Fruit fly (Drosophila melanogaster) whole organism, embryonic: Measurements from ENCODE around the gene Chchd2.

Experiments used
- ATbp ChIP-seq: fragments of 200-800 bp; sonication (Bioruptor generic); optimal IDR thresholded peaks from 2 replicates; lab custom pipeline; 2017; ENCODE audit warnings: missing biosample characterization, mild to moderate bottlenecking, missing genetic modification characterization, missing genetic modification reagents
- BEAF-32 ChIP-seq: fragments of 200-800 bp; sonication (Bioruptor generic); optimal IDR thresholded peaks from 3 replicates; lab custom pipeline; 2017; ENCODE audit warnings: missing biosample characterization, missing genetic modification characterization, mild to moderate bottlenecking, moderate library complexity, missing genetic modification reagents
- CG1024 ChIP-seq: fragments of 200-800 bp; sonication (Bioruptor generic); IDR thresholded peaks from 2 replicates; pipeline ENCODE4 v1.3.6; 2022; ENCODE audit warnings: missing biosample characterization, missing genetic modification characterization
- CG10979 ChIP-seq: fragments of 200-800 bp; sonication (Bioruptor generic); optimal IDR thresholded peaks from 2 replicates; lab custom pipeline; 2018; ENCODE audit warnings: missing biosample characterization, mild to moderate bottlenecking, missing genetic modification characterization, moderate library complexity
- CG11504 ChIP-seq: fragments of 200-800 bp; sonication (Bioruptor generic); optimal IDR thresholded peaks from 3 replicates; lab custom pipeline; 2019; ENCODE audit warnings: missing biosample characterization, mild to moderate bottlenecking, missing genetic modification characterization, moderate library complexity
- CG11696 ChIP-seq: fragments of 200-800 bp; sonication (Bioruptor generic); IDR thresholded peaks from 2 replicates; pipeline ENCODE4 v1.3.6; 2022; ENCODE audit warnings: missing biosample characterization, missing genetic modification characterization
- CG12744 ChIP-seq: fragments of 200-800 bp; sonication (Bioruptor generic); optimal IDR thresholded peaks from 2 replicates; lab custom pipeline; 2016; ENCODE audit warnings: missing biosample characterization, missing genetic modification characterization
- CG13624 ChIP-seq: fragments of 200-800 bp; sonication (Bioruptor generic); optimal IDR thresholded peaks from 2 replicates; lab custom pipeline; 2016; ENCODE audit warnings: missing biosample characterization, missing genetic modification characterization
- CG14667 ChIP-seq: fragments of 200-800 bp; sonication (Bioruptor generic); IDR thresholded peaks from 2 replicates; pipeline ENCODE4 v1.3.6; 2022; ENCODE audit warnings: missing biosample characterization, missing genetic modification characterization
- CG17328 ChIP-seq: fragments of 200-800 bp; sonication (Bioruptor generic); IDR thresholded peaks from 2 replicates; pipeline ENCODE4 v1.3.6; 2022; ENCODE audit warnings: missing biosample characterization, missing genetic modification characterization
- CG18476 ChIP-seq: fragments of 200-800 bp; sonication (Bioruptor generic); optimal IDR thresholded peaks from 2 replicates; lab custom pipeline; 2016; ENCODE audit warnings: missing biosample characterization, mild to moderate bottlenecking, missing genetic modification characterization
- CG2712 ChIP-seq: fragments of 200-800 bp; optimal IDR thresholded peaks from 3 replicates; lab custom pipeline; 2019; ENCODE audit warnings: missing biosample characterization, mild to moderate bottlenecking, missing genetic modification characterization, moderate library complexity
- CG3065 ChIP-seq: fragments of 200-800 bp; sonication (Bioruptor generic); optimal IDR thresholded peaks from 2 replicates; lab custom pipeline; 2016; ENCODE audit warnings: missing biosample characterization, missing genetic modification characterization
- CG3281 ChIP-seq: fragments of 200-800 bp; sonication (Bioruptor generic); optimal IDR thresholded peaks from 3 replicates; lab custom pipeline; 2017; ENCODE audit warnings: missing biosample characterization, mild to moderate bottlenecking, missing genetic modification characterization
- CG34376 ChIP-seq: fragments of 200-800 bp; sonication (Bioruptor generic); optimal IDR thresholded peaks from 2 replicates; lab custom pipeline; 2018; ENCODE audit warnings: missing biosample characterization, mild to moderate bottlenecking, missing genetic modification characterization
- CG7745 ChIP-seq: fragments of 200-800 bp; sonication (Bioruptor generic); optimal IDR thresholded peaks from 2 replicates; lab custom pipeline; 2018; ENCODE audit warnings: missing biosample characterization, mild to moderate bottlenecking, missing genetic modification characterization, moderate library complexity
- CG8388 ChIP-seq: fragments of 200-800 bp; sonication (Bioruptor generic); optimal IDR thresholded peaks from 2 replicates; lab custom pipeline; 2019; ENCODE audit warnings: missing biosample characterization, mild to moderate bottlenecking, missing genetic modification characterization, moderate library complexity
- CG9876 ChIP-seq: fragments of 200-800 bp; sonication (Bioruptor generic); optimal IDR thresholded peaks from 2 replicates; lab custom pipeline; 2016; ENCODE audit warnings: missing biosample characterization, missing genetic modification characterization
- CTCF ChIP-seq: fragments of 200-800 bp; sonication (Bioruptor generic); optimal IDR thresholded peaks from 2 replicates; lab custom pipeline; 2017; ENCODE audit warnings: missing biosample characterization, mild to moderate bottlenecking, missing genetic modification characterization, moderate library complexity
- Doc2 ChIP-seq: fragments of 200-800 bp; sonication (Bioruptor generic); IDR thresholded peaks from 2 replicates; pipeline ENCODE4 v1.3.6; 2022; ENCODE audit warnings: missing biosample characterization, missing genetic modification characterization
- Ets97D ChIP-seq: fragments of 200-800 bp; sonication (Bioruptor generic); optimal IDR thresholded peaks from 3 replicates; lab custom pipeline; 2016; ENCODE audit warnings: missing biosample characterization, missing genetic modification characterization
- Hmx ChIP-seq: fragments of 200-800 bp; sonication (Bioruptor generic); optimal IDR thresholded peaks from 2 replicates; lab custom pipeline; 2016; ENCODE audit warnings: missing biosample characterization, missing genetic modification characterization
- Hr39 ChIP-seq: fragments of >200 bp; optimal IDR thresholded peaks from 2 replicates; lab custom pipeline; 2017
- Lhr ChIP-seq: fragments of 200-800 bp; sonication (Bioruptor generic); optimal IDR thresholded peaks from 3 replicates; lab custom pipeline; 2017; ENCODE audit warnings: mild to moderate bottlenecking, missing biosample characterization, missing genetic modification reagents, missing genetic modification characterization
- Lpt ChIP-seq: fragments of >200 bp; optimal IDR thresholded peaks from 2 replicates; lab custom pipeline; 2018; ENCODE audit warnings: missing biosample characterization, missing genetic modification characterization
- Mrtf ChIP-seq: fragments of 200-800 bp; sonication (Bioruptor generic); IDR thresholded peaks from 3 replicates; pipeline ENCODE4 v1.3.6; 2022; ENCODE audit warnings: missing biosample characterization, missing genetic modification characterization
- Rx ChIP-seq: fragments of 200-800 bp; sonication (Bioruptor generic); IDR thresholded peaks from 2 replicates; pipeline ENCODE4 v1.3.6; 2022; ENCODE audit warnings: missing biosample characterization, missing genetic modification characterization
- Side ChIP-seq: fragments of 200-800 bp; sonication (Bioruptor generic); optimal IDR thresholded peaks from 2 replicates; lab custom pipeline; 2016; ENCODE audit warnings: missing biosample characterization, missing genetic modification characterization
- Taf1 ChIP-seq: fragments of 200-800 bp; sonication (Bioruptor generic); IDR thresholded peaks from 2 replicates; pipeline ENCODE4 v1.3.6; 2022; ENCODE audit warnings: missing biosample characterization, missing genetic modification characterization
- bigmax ChIP-seq: fragments of 200-800 bp; sonication (Bioruptor generic); optimal IDR thresholded peaks from 2 replicates; lab custom pipeline; 2018; ENCODE audit warnings: missing biosample characterization, mild to moderate bottlenecking, missing genetic modification characterization
- btn ChIP-seq: fragments of 200-800 bp; sonication (Bioruptor generic); optimal IDR thresholded peaks from 2 replicates; lab custom pipeline; 2016; ENCODE audit warnings: missing biosample characterization, missing genetic modification characterization
- chinmo ChIP-seq: fragments of 200-800 bp; sonication (Bioruptor generic); IDR thresholded peaks from 4 replicates; pipeline ENCODE4 v1.3.6; 2022; ENCODE audit warnings: missing biosample characterization, missing genetic modification characterization; ENCODE audit not compliant: partially characterized antibody
- esg ChIP-seq: fragments of 200-800 bp; sonication (Bioruptor generic); conservative IDR thresholded peaks from 2 replicates; pipeline ENCODE4 v1.3.6; 2022; ENCODE audit warnings: missing biosample characterization, missing genetic modification characterization
- gro ChIP-seq: fragments of 200-800 bp; sonication (Bioruptor generic); optimal IDR thresholded peaks from 2 replicates; lab custom pipeline; 2016; ENCODE audit warnings: missing biosample characterization, missing genetic modification characterization
- gsb-n ChIP-seq: fragments of 200-800 bp; sonication (Bioruptor generic); optimal IDR thresholded peaks from 3 replicates; lab custom pipeline; 2018; ENCODE audit warnings: missing biosample characterization, mild to moderate bottlenecking, missing genetic modification characterization
- ham ChIP-seq: fragments of 200-800 bp; sonication (Bioruptor generic); IDR thresholded peaks from 2 replicates; pipeline ENCODE4 v1.3.6; 2022; ENCODE audit warnings: missing biosample characterization, missing genetic modification characterization
- kay ChIP-seq: fragments of 200-800 bp; sonication (Bioruptor generic); optimal IDR thresholded peaks from 2 replicates; lab custom pipeline; 2016; ENCODE audit warnings: missing biosample characterization, missing genetic modification characterization
- ken ChIP-seq: fragments of 200-800 bp; sonication (Bioruptor generic); IDR thresholded peaks from 3 replicates; pipeline ENCODE4 v1.3.6; 2022; ENCODE audit warnings: missing biosample characterization, missing genetic modification characterization
- knrl ChIP-seq: fragments of 200-800 bp; sonication (Bioruptor generic); IDR thresholded peaks from 3 replicates; pipeline ENCODE4 v1.3.6; 2022; ENCODE audit warnings: missing biosample characterization, missing genetic modification characterization; ENCODE audit not compliant: partially characterized antibody
- lab ChIP-seq: fragments of 200-800 bp; sonication (Bioruptor generic); optimal IDR thresholded peaks from 3 replicates; lab custom pipeline; 2017; ENCODE audit warnings: missing biosample characterization, missing genetic modification characterization, mild to moderate bottlenecking, moderate library complexity, missing genetic modification reagents
- lmd ChIP-seq: fragments of 200-800 bp; sonication (Bioruptor generic); IDR thresholded peaks from 2 replicates; pipeline ENCODE4 v1.3.6; 2022; ENCODE audit warnings: missing biosample characterization, missing genetic modification characterization
- mirr ChIP-seq: fragments of 200-800 bp; sonication (Bioruptor generic); optimal IDR thresholded peaks from 3 replicates; lab custom pipeline; 2018; ENCODE audit warnings: missing biosample characterization, mild to moderate bottlenecking, missing genetic modification characterization
- nerfin-2 ChIP-seq: fragments of 200-800 bp; sonication (Bioruptor generic); IDR thresholded peaks from 2 replicates; pipeline ENCODE4 v1.3.6; 2022; ENCODE audit warnings: missing biosample characterization, missing genetic modification characterization; ENCODE audit not compliant: partially characterized antibody
- odd ChIP-seq: fragments of 200-800 bp; sonication (Bioruptor generic); optimal IDR thresholded peaks from 2 replicates; lab custom pipeline; 2017; ENCODE audit warnings: missing biosample characterization, mild to moderate bottlenecking, missing genetic modification characterization
- pita ChIP-seq: fragments of 200-800 bp; sonication (Bioruptor generic); optimal IDR thresholded peaks from 2 replicates; lab custom pipeline; 2017; ENCODE audit warnings: missing biosample characterization, mild to moderate bottlenecking, missing genetic modification characterization
- ro ChIP-seq: fragments of 200-800 bp; sonication (Bioruptor generic); IDR thresholded peaks from 2 replicates; pipeline ENCODE4 v1.3.6; 2022; ENCODE audit warnings: missing biosample characterization, missing genetic modification characterization
- sisA ChIP-seq: fragments of 200-800 bp; sonication (Bioruptor generic); IDR thresholded peaks from 2 replicates; pipeline ENCODE4 v1.3.6; 2022; ENCODE audit warnings: missing biosample characterization, missing genetic modification characterization
- tgo ChIP-seq: fragments of 200-800 bp; sonication (Bioruptor generic); IDR thresholded peaks from 3 replicates; pipeline ENCODE4 v1.3.6; 2022; ENCODE audit warnings: missing biosample characterization, missing genetic modification characterization
- tna ChIP-seq: fragments of 200-800 bp; sonication (Bioruptor generic); IDR thresholded peaks from 2 replicates; pipeline ENCODE4 v1.3.6; 2022; ENCODE audit warnings: missing biosample characterization, missing genetic modification characterization; ENCODE audit not compliant: partially characterized antibody
- toy ChIP-seq: fragments of 200-800 bp; sonication (Bioruptor generic); IDR thresholded peaks from 2 replicates; pipeline ENCODE4 v1.3.6; 2022; ENCODE audit warnings: missing biosample characterization, missing genetic modification characterization
- unpg ChIP-seq: fragments of 200-800 bp; sonication (Bioruptor generic); optimal IDR thresholded peaks from 3 replicates; lab custom pipeline; 2018; ENCODE audit warnings: missing biosample characterization, mild to moderate bottlenecking, missing genetic modification characterization, moderate library complexity
- zen2 ChIP-seq: fragments of 200-800 bp; sonication (Bioruptor generic); IDR thresholded peaks from 3 replicates; pipeline ENCODE4 v1.3.6; 2022; ENCODE audit warnings: missing biosample characterization, missing genetic modification characterization; ENCODE audit not compliant: partially characterized antibody

Gene Chchd2

DNA sequence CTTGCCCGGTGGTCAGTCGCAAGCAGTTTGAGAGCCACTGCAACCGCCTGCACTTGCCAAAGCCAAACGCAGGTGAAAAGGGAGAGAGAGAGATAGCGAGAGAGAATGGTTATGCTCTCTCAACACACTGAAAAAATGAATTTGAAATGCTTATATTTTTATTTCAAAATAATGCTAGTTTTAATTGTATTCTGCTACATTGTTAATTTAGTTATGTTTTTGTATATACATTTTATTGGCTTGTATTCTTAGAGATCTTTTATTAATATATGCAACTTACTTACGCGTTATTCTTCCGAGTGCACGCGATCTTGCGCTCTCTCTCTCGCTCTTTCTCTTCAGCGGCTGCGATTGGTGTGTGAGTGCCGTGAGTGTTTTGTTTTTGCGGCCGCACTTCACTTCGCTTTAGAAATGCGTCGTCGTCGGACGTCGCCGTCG is 29.7 kb downstream of the Chchd2 start (continued):
- no peak for TF ChIP-seq knrl (GFP tag; lab: Robert Waterston, UW)
- TF ChIP-seq CG8388 (GFP tag; lab: Kevin White, UChicago): no peak
- TF ChIP-seq toy (GFP tag; lab: Robert Waterston, UW): peak; percentile 96
- peak; percentile 99 for TF ChIP-seq sisA (GFP tag; lab: Robert Waterston, UW)
- peak; percentile 62 for TF ChIP-seq mirr
- peak; percentile 70 for TF ChIP-seq bigmax (GFP tag; lab: Kevin White, UChicago)
- TF ChIP-seq kay (GFP tag; lab: Kevin White, UChicago): peak; percentile 97
- TF ChIP-seq CG3065: no peak
- peak; percentile 99 for TF ChIP-seq CG2712
- TF ChIP-seq btn (GFP tag; lab: Kevin White, UChicago): peak; percentile 80
- TF ChIP-seq zen2 (GFP tag; lab: Robert Waterston, UW): no peak
- TF ChIP-seq chinmo (GFP tag; lab: Robert Waterston, UW): 0 out of 4 replicates have a peak, but pooled peaks have one; percentile 16
- peak; percentile 94 for TF ChIP-seq Taf1 (GFP tag; lab: Robert Waterston, UW)
- TF ChIP-seq CG9876 (GFP tag; lab: Kevin White, UChicago): no peak
- peak; percentile 97 for TF ChIP-seq CG13624
- no peak for TF ChIP-seq pita (GFP tag; lab: Kevin White, UChicago)
- peak; percentile 62 for TF ChIP-seq CTCF (GFP tag; lab: Kevin White, UChicago)
- peak; percentile 97 for TF ChIP-seq CG18476 (GFP tag; lab: Kevin White, UChicago)
- TF ChIP-seq CG14667: peak; percentile 98
- TF ChIP-seq CG12744: peak; percentile 71
- peak; percentile 83 for TF ChIP-seq esg
- TF ChIP-seq CG10979 (tag; lab: Kevin White, UChicago): peak; percentile 99
- no peak for TF ChIP-seq gsb-n (tag; lab: Kevin White, UChicago)
- TF ChIP-seq Hr39 (lab: Kevin White, UChicago): no peak
- peak; percentile 99 for TF ChIP-seq lmd (GFP tag; lab: Robert Waterston, UW)
- TF ChIP-seq nerfin-2 (GFP tag; lab: Robert Waterston, UW): no peak
- peak; percentile 88 for TF ChIP-seq odd (GFP tag; lab: Kevin White, UChicago)
- peak; percentile 99 for TF ChIP-seq tgo (GFP tag; lab: Robert Waterston, UW)
- TF ChIP-seq CG1024 (GFP tag; lab: Robert Waterston, UW): peak; percentile 96
- TF ChIP-seq Ets97D (GFP tag; lab: Kevin White, UChicago): peak; percentile 92
- peak; percentile 97 for TF ChIP-seq CG11504 (tag; lab: Kevin White, UChicago)
- TF ChIP-seq ATbp (GFP tag; lab: Kevin White, UChicago): no peak
- no peak for TF ChIP-seq tna (GFP tag; lab: Robert Waterston, UW)
- TF ChIP-seq lab (GFP tag; lab: Kevin White, UChicago): peak; percentile 98
- no peak for TF ChIP-seq BEAF-32 (GFP tag; lab: Kevin White, UChicago)
- TF ChIP-seq Hmx (GFP tag; lab: Kevin White, UChicago): peak; percentile 83
- TF ChIP-seq CG11696 (GFP tag; lab: Robert Waterston, UW): peak; percentile 93
- no peak for TF ChIP-seq ham (GFP tag; lab: Robert Waterston, UW)
- peak; percentile 98 for TF ChIP-seq ro (GFP tag; lab: Robert Waterston, UW)
- no peak for TF ChIP-seq unpg
- TF ChIP-seq CG17328 (GFP tag; lab: Robert Waterston, UW): no peak
- peak; percentile 74; the same call in 2 of the 3 replicates for TF ChIP-seq ken
- TF ChIP-seq Lpt: no peak
- TF ChIP-seq Mrtf (GFP tag; lab: Robert Waterston, UW): peak; percentile 98
- TF ChIP-seq Doc2 (GFP tag; lab: Robert Waterston, UW): peak; percentile 92
- TF ChIP-seq Rx: peak; percentile 96
- peak; percentile 95 for TF ChIP-seq gro (GFP tag; lab: Kevin White, UChicago)
- TF ChIP-seq Lhr (GFP tag; lab: Kevin White, UChicago): no peak
- peak; percentile 85 for TF ChIP-seq CG34376
- peak; percentile 91 for TF ChIP-seq Side (GFP tag; lab: Kevin White, UChicago)
- TF ChIP-seq CG7745 (tag; lab: Kevin White, UChicago): no peak
- peak; percentile 94 for TF ChIP-seq CG3281
